Fruit fly (Drosophila melanogaster): ENCODE results near the gene CG15517.

dm6 chr3R:29930286-29930685 lies 26.7 kb upstream of the CG15517 start, which contains the start of gene alpha-Man-Ic:
- TF ChIP-seq CG1621 (tag; optimal IDR thresholded peaks at IDR 0.05) (no peak), Gug (GFP tag; IDR thresholded peaks at IDR 0.05) (no peak), CG3919 (GFP tag; optimal IDR thresholded peaks at IDR 0.05) (no peak), CG8119 (GFP tag; IDR thresholded peaks at IDR 0.05) (no peak), dac (GFP tag; optimal IDR thresholded peaks at IDR 0.05) (no peak), CG6854 (GFP tag; optimal IDR thresholded peaks at IDR 0.05) (no peak), CG8632 (GFP tag; optimal IDR thresholded peaks at IDR 0.05) (no peak)
